Fruit fly (Drosophila melanogaster): ENCODE results near the gene CG1172.

The CG1172 gene

dm6 chr3R:5390095-5390663 is 3.5 kb upstream of the CG1172 start:
- no peak for TF ChIP-seq CG12768 (GFP tag; optimal IDR thresholded peaks at IDR 0.05)
- no peak for TF ChIP-seq CG33017 (tag; optimal IDR thresholded peaks at IDR 0.05)
- TF ChIP-seq ovo (GFP tag; optimal IDR thresholded peaks at IDR 0.05), result no peak
- TF ChIP-seq bab1 (GFP tag; optimal IDR thresholded peaks at IDR 0.05), result no peak
- TF ChIP-seq CG7045 (GFP tag; optimal IDR thresholded peaks at IDR 0.05), result no peak
- no peak for TF ChIP-seq cic (GFP tag; optimal IDR thresholded peaks at IDR 0.05)
- TF ChIP-seq tj (GFP tag; optimal IDR thresholded peaks at IDR 0.05), result no peak
- TF ChIP-seq CG14711 (tag; optimal IDR thresholded peaks at IDR 0.05), result no peak
- TF ChIP-seq kay (GFP tag; ENCODE audit: borderline replicate concordance), result no peak
- TF ChIP-seq CG1620 (GFP tag; optimal IDR thresholded peaks at IDR 0.05), result no peak
- no peak for TF ChIP-seq Hr96 (GFP tag; optimal IDR thresholded peaks at IDR 0.05)
- TF ChIP-seq toe (GFP tag; optimal IDR thresholded peaks at IDR 0.05), result no peak
- no peak for TF ChIP-seq Clk (GFP tag; optimal IDR thresholded peaks at IDR 0.05)
- no peak for TF ChIP-seq pad (GFP tag; optimal IDR thresholded peaks at IDR 0.05)
- no peak for TF ChIP-seq CG7101 (tag; optimal IDR thresholded peaks at IDR 0.05)

DNA sequence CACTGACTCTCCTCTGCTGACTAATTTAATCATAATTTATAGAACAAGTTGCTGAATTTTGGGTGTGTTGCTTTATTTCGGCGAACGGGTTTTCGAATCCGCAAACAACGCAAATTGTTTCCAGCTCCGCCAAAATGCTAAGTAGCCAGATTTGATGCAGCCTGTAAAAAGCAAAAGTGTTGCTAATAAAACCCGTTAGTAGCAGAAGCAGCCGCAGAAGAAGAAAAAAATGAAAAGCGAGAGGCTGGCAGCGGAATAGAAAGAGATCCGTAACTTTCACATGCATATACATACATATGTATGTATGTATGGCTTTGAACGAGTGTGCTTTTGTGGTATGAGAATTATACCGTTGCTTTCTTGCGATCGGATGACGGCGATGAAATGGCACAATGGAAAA is 1.7 kb upstream of the CG1172 start:
- TF ChIP-seq kay (GFP tag; ENCODE audit: borderline replicate concordance) (no peak), CG7101 (tag; optimal IDR thresholded peaks at IDR 0.05) (no peak), Clk (GFP tag; optimal IDR thresholded peaks at IDR 0.05) (no peak), bab1 (GFP tag; optimal IDR thresholded peaks at IDR 0.05) (no peak)

DNA sequence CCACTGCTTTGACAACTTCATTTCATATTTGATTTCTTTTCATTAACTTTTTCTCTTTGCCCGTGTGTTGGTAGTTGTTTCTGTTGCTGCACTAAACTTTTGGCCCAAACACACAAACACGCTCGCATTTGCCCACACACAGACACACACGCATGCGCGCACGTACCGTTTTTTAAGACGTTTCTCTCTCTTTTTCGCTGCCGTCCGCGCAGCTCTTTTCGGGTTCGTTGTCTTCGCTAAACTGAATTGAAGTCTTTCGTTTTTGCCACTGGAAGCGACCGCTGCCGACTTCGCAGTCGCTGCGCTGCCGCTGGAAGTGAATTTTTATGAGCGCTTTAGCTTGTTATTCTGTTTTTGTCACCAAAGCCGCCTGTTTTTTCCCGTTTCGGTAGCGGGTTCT is 1.1 kb upstream of the CG1172 start, which contains the start of gene kkv:
Gene kkv (minus strand): TSS at position 246 of the 400 bp plus-strand sequence.
- TF ChIP-seq ovo (GFP tag; optimal IDR thresholded peaks at IDR 0.05) (no peak), CG11617 (GFP tag; optimal IDR thresholded peaks at IDR 0.05) (no peak), bab1 (GFP tag; optimal IDR thresholded peaks at IDR 0.05) (no peak), cnc (optimal IDR thresholded peaks at IDR 0.05) (no peak), CG33017 (tag; optimal IDR thresholded peaks at IDR 0.05) (no peak), toe (GFP tag; optimal IDR thresholded peaks at IDR 0.05) (no peak), Clk (GFP tag; optimal IDR thresholded peaks at IDR 0.05) (no peak)

- TF ChIP-seq cic (GFP tag; optimal IDR thresholded peaks at IDR 0.05), result peak; percentile 63
- no peak for TF ChIP-seq bab1 (GFP tag; optimal IDR thresholded peaks at IDR 0.05)
- TF ChIP-seq CG11617 (GFP tag; optimal IDR thresholded peaks at IDR 0.05), result no peak
- no peak for TF ChIP-seq CG33017 (tag; optimal IDR thresholded peaks at IDR 0.05)
These were observed 1.5 kb downstream of the CG1172 start for dm6 chr3R:5395210-5395609.

DNA sequence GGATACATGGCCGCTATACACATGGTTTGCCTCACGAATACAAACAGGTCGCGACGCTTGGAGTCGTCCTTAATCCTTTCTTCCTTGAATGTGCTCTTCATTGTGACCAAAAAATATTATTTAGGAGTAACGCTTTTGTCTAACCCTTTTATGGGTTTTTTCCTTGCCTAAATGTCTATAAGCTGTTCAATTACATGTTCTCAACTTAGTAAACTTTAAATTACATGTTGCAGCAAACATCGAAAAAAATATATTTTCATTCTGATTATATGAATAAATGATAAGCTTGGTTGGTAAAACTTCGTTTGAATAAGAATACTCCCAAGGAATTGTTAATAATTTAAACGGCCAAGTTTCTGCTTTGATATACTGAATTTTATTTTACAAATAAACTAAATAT is 5.4 kb downstream of the CG1172 start, which contains the start of gene Or83a:
Gene Or83a (minus strand): TSS at position 101 of the 400 bp plus-strand sequence.
- no peak for TF ChIP-seq CG11617 (GFP tag; optimal IDR thresholded peaks at IDR 0.05)
- TF ChIP-seq pad (GFP tag; optimal IDR thresholded peaks at IDR 0.05), result no peak
- TF ChIP-seq Crg-1 (GFP tag; optimal IDR thresholded peaks at IDR 0.05), result no peak
- TF ChIP-seq CG1620 (GFP tag; optimal IDR thresholded peaks at IDR 0.05), result no peak

DNA sequence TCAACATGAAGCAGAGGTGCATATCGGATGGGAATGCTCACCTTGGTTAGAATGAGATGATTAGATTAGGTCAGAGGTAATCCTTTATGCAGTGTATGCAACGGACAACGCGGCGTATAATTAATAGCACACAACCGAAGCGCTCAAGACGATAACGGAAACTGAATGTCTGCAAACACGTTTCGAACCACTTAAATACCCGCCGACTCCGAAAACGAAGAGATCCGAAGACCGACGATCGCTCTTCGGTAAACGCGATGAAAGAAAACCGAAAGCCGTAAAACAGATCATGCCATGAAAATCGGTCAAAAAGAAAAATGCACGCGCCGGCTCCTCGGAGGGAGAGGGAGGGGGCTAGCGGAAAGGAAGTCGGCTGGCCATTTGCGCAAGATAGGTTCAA is 10.2 kb downstream of the CG1172 start, which contains the start of gene CG2663:
Gene CG2663 (minus strand): TSS at position 173 of the 400 bp plus-strand sequence.
- no peak for TF ChIP-seq Clk (GFP tag; optimal IDR thresholded peaks at IDR 0.05)
- no peak for TF ChIP-seq bab1 (GFP tag; optimal IDR thresholded peaks at IDR 0.05)
- TF ChIP-seq CG1620 (GFP tag; optimal IDR thresholded peaks at IDR 0.05), result no peak
- TF ChIP-seq pad (GFP tag; optimal IDR thresholded peaks at IDR 0.05), result no peak
- TF ChIP-seq kay (GFP tag; ENCODE audit: borderline replicate concordance), result no peak
- no peak for TF ChIP-seq CG33017 (tag; optimal IDR thresholded peaks at IDR 0.05)
- no peak for TF ChIP-seq CG5204 (GFP tag; optimal IDR thresholded peaks at IDR 0.05)
- TF ChIP-seq CG14711 (tag; optimal IDR thresholded peaks at IDR 0.05), result no peak
- no peak for TF ChIP-seq cnc (optimal IDR thresholded peaks at IDR 0.05)
- TF ChIP-seq ovo (GFP tag; optimal IDR thresholded peaks at IDR 0.05), result no peak
- TF ChIP-seq cic (GFP tag; optimal IDR thresholded peaks at IDR 0.05), result no peak
- TF ChIP-seq CG7045 (GFP tag; optimal IDR thresholded peaks at IDR 0.05), result no peak
- no peak for TF ChIP-seq CG11617 (GFP tag; optimal IDR thresholded peaks at IDR 0.05)
- no peak for TF ChIP-seq Mnt (GFP tag; optimal IDR thresholded peaks at IDR 0.05)
- TF ChIP-seq CG7101 (tag; optimal IDR thresholded peaks at IDR 0.05), result no peak
- no peak for TF ChIP-seq tj (GFP tag; optimal IDR thresholded peaks at IDR 0.05)
- no peak for TF ChIP-seq Hr96 (GFP tag; optimal IDR thresholded peaks at IDR 0.05)
- no peak for TF ChIP-seq Crg-1 (GFP tag; optimal IDR thresholded peaks at IDR 0.05)
- TF ChIP-seq CG12768 (GFP tag; optimal IDR thresholded peaks at IDR 0.05), result no peak

DNA sequence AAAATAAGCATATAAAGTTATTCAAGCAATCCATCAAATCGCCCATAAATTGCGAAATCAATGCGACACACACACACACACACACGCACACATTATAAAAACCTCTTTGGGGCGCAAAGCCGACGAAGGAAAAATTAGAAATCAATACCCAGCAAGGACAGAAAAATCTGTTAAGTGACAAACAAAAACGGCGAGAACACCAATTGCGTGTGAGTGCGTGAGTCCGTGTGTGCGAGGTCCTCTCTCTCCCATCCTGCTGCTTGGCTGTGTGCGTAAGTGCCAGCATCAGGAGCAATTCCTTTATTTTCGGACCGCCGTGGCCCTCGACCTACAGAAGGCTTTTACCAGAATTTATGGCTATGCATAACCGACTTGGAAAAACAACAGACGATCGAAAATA is 18.6 kb downstream of the CG1172 start, which contains the start of gene Orco:
Gene Orco (minus strand): TSS at position 101 of the 400 bp plus-strand sequence.
- TF ChIP-seq CG14711 (tag; optimal IDR thresholded peaks at IDR 0.05) (no peak), kay (GFP tag; ENCODE audit: borderline replicate concordance) (no peak), cic (GFP tag; optimal IDR thresholded peaks at IDR 0.05) (no peak), bab1 (GFP tag; optimal IDR thresholded peaks at IDR 0.05) (no peak), toe (GFP tag; optimal IDR thresholded peaks at IDR 0.05) (no peak), tj (GFP tag; optimal IDR thresholded peaks at IDR 0.05) (no peak), CG1620 (GFP tag; optimal IDR thresholded peaks at IDR 0.05) (no peak), Hr96 (GFP tag; optimal IDR thresholded peaks at IDR 0.05) (no peak), CG5204 (GFP tag; optimal IDR thresholded peaks at IDR 0.05) (no peak), Clk (GFP tag; optimal IDR thresholded peaks at IDR 0.05) (no peak), CG7101 (tag; optimal IDR thresholded peaks at IDR 0.05) (no peak), CG33017 (tag; optimal IDR thresholded peaks at IDR 0.05) (no peak), Crg-1 (GFP tag; optimal IDR thresholded peaks at IDR 0.05) (no peak), ovo (GFP tag; optimal IDR thresholded peaks at IDR 0.05) (no peak), Mnt (GFP tag; optimal IDR thresholded peaks at IDR 0.05) (no peak), CG7045 (GFP tag; optimal IDR thresholded peaks at IDR 0.05) (no peak), CG11617 (GFP tag; optimal IDR thresholded peaks at IDR 0.05) (no peak), CG12768 (GFP tag; optimal IDR thresholded peaks at IDR 0.05) (no peak), pad (GFP tag; optimal IDR thresholded peaks at IDR 0.05) (no peak), cnc (optimal IDR thresholded peaks at IDR 0.05) (no peak)
